Fruit fly (Drosophila melanogaster) whole organism, embryonic: ENCODE results near the gene CG6168.

ENCODE experiments used
- B-H1 ChIP-seq: fragments of 200-800 bp; sonication (Bioruptor generic); IDR thresholded peaks from 3 replicates; pipeline ENCODE4 v1.3.6; 2022; ENCODE audit warnings: missing biosample characterization, missing genetic modification characterization
- CG10147 ChIP-seq: fragments of 200-800 bp; sonication (Bioruptor generic); optimal IDR thresholded peaks from 2 replicates; lab custom pipeline; 2019; ENCODE audit warnings: missing biosample characterization, mild to moderate bottlenecking, missing genetic modification characterization, moderate library complexity
- CG11398 ChIP-seq: fragments of 200-800 bp; sonication (Bioruptor generic); optimal IDR thresholded peaks from 2 replicates; lab custom pipeline; 2016; ENCODE audit warnings: missing biosample characterization, missing genetic modification characterization
- CG12769 ChIP-seq: fragments of 200-800 bp; sonication (Bioruptor generic); optimal IDR thresholded peaks from 2 replicates; lab custom pipeline; 2019; ENCODE audit warnings: missing biosample characterization, mild to moderate bottlenecking, missing genetic modification characterization, moderate library complexity
- CG14050 ChIP-seq: fragments of 200-800 bp; sonication (Bioruptor generic); IDR thresholded peaks from 3 replicates; pipeline ENCODE4 v1.3.6; 2022; ENCODE audit warnings: missing biosample characterization, missing genetic modification characterization
- CG1602 ChIP-seq: fragments of 200-800 bp; sonication (Bioruptor generic); optimal IDR thresholded peaks from 3 replicates; lab custom pipeline; 2016; ENCODE audit warnings: missing biosample characterization, missing genetic modification characterization
- CG17328 ChIP-seq: fragments of 200-800 bp; sonication (Bioruptor generic); IDR thresholded peaks from 2 replicates; pipeline ENCODE4 v1.3.6; 2022; ENCODE audit warnings: missing biosample characterization, missing genetic modification characterization
- CG17385 ChIP-seq: fragments of 200-800 bp; sonication (Bioruptor generic); optimal IDR thresholded peaks from 3 replicates; lab custom pipeline; 2018; ENCODE audit warnings: missing biosample characterization, mild to moderate bottlenecking, missing genetic modification characterization
- CG1832 ChIP-seq: fragments of 200-800 bp; sonication (Bioruptor generic); optimal IDR thresholded peaks from 2 replicates; lab custom pipeline; 2017; ENCODE audit warnings: missing biosample characterization, mild to moderate bottlenecking, missing genetic modification characterization, inconsistent platforms
- CG18476 ChIP-seq: fragments of 200-800 bp; sonication (Bioruptor generic); optimal IDR thresholded peaks from 2 replicates; lab custom pipeline; 2016; ENCODE audit warnings: missing biosample characterization, mild to moderate bottlenecking, missing genetic modification characterization
- CG2678 ChIP-seq: fragments of 200-800 bp; sonication (Bioruptor generic); optimal IDR thresholded peaks from 3 replicates; lab custom pipeline; 2019; ENCODE audit warnings: missing biosample characterization, mild to moderate bottlenecking, missing genetic modification characterization, moderate library complexity
- CG30403 ChIP-seq: fragments of 200-800 bp; sonication (Bioruptor generic); optimal IDR thresholded peaks from 3 replicates; lab custom pipeline; 2016; ENCODE audit warnings: missing biosample characterization, missing genetic modification characterization
- CG32772 ChIP-seq: fragments of 200-800 bp; sonication (Bioruptor generic); IDR thresholded peaks from 2 replicates; pipeline ENCODE4 v1.3.6; 2022; ENCODE audit warnings: missing biosample characterization, missing genetic modification characterization
- CG4282 ChIP-seq: fragments of 200-800 bp; sonication (Bioruptor generic); optimal IDR thresholded peaks from 2 replicates; lab custom pipeline; 2016; ENCODE audit warnings: missing biosample characterization, missing genetic modification characterization
- CG43689 ChIP-seq: fragments of 200-800 bp; sonication (Bioruptor generic); IDR thresholded peaks from 2 replicates; pipeline ENCODE4 v1.3.6; 2022; ENCODE audit warnings: missing biosample characterization, missing genetic modification characterization
- CG4617 ChIP-seq: fragments of 200-800 bp; sonication (Bioruptor generic); optimal IDR thresholded peaks from 3 replicates; lab custom pipeline; 2016; ENCODE audit warnings: missing biosample characterization, missing genetic modification characterization, borderline replicate concordance
- CG4854 ChIP-seq: fragments of 200-800 bp; sonication (Bioruptor generic); optimal IDR thresholded peaks from 2 replicates; lab custom pipeline; 2016; ENCODE audit warnings: missing biosample characterization, missing genetic modification characterization, inconsistent platforms
- CG6689 ChIP-seq: fragments of 200-800 bp; sonication (Bioruptor generic); IDR thresholded peaks from 2 replicates; pipeline ENCODE4 v1.3.6; 2022; ENCODE audit warnings: missing biosample characterization, missing genetic modification characterization
- CG8359 ChIP-seq: fragments of 200-800 bp; sonication (Bioruptor generic); optimal IDR thresholded peaks from 2 replicates; lab custom pipeline; 2017; ENCODE audit warnings: missing biosample characterization, mild to moderate bottlenecking, missing genetic modification characterization, borderline replicate concordance
- Dad ChIP-seq: fragments of 200-800 bp; sonication (Bioruptor generic); optimal IDR thresholded peaks from 3 replicates; lab custom pipeline; 2016; ENCODE audit warnings: missing biosample characterization, missing genetic modification characterization
- ERR ChIP-seq: fragments of 200-800 bp; sonication (Bioruptor generic); optimal IDR thresholded peaks from 2 replicates; lab custom pipeline; 2016; ENCODE audit warnings: missing biosample characterization, missing genetic modification characterization
- Fer3 ChIP-seq: fragments of 200-800 bp; sonication (Bioruptor generic); optimal IDR thresholded peaks from 2 replicates; lab custom pipeline; 2018; ENCODE audit warnings: missing biosample characterization, mild to moderate bottlenecking, missing genetic modification characterization, moderate library complexity
- HLH3B ChIP-seq: fragments of 200-800 bp; sonication (Bioruptor generic); IDR thresholded peaks from 2 replicates; pipeline ENCODE4 v1.3.6; 2022; ENCODE audit warnings: missing biosample characterization, missing genetic modification characterization
- HLHmδ ChIP-seq: fragments of 200-800 bp; sonication (Bioruptor generic); optimal IDR thresholded peaks from 2 replicates; lab custom pipeline; 2018; ENCODE audit warnings: missing biosample characterization, mild to moderate bottlenecking, missing genetic modification characterization, moderate library complexity
- HmgD ChIP-seq: fragments of 200-800 bp; sonication (Bioruptor generic); optimal IDR thresholded peaks from 3 replicates; lab custom pipeline; 2016; ENCODE audit warnings: missing biosample characterization, missing genetic modification characterization
- Hmx ChIP-seq: fragments of 200-800 bp; sonication (Bioruptor generic); optimal IDR thresholded peaks from 2 replicates; lab custom pipeline; 2016; ENCODE audit warnings: missing biosample characterization, missing genetic modification characterization
- Med ChIP-seq: fragments of 200-800 bp; sonication (Bioruptor generic); peaks from one replicate; lab custom pipeline; 2016; ENCODE audit warnings: missing biosample characterization, missing genetic modification characterization, mild to moderate bottlenecking, inconsistent platforms, moderate library complexity
- NFAT ChIP-seq: fragments of 200-800 bp; sonication (Bioruptor generic); IDR thresholded peaks from 2 replicates; pipeline ENCODE4 v1.3.6; 2022; ENCODE audit warnings: missing biosample characterization, missing genetic modification characterization
- Nf-YB ChIP-seq: fragments of 200-800 bp; sonication (Bioruptor generic); optimal IDR thresholded peaks from 3 replicates; lab custom pipeline; 2019; ENCODE audit warnings: missing biosample characterization, mild to moderate bottlenecking, missing genetic modification characterization, moderate library complexity
- Optix ChIP-seq: fragments of 200-800 bp; sonication (Bioruptor generic); IDR thresholded peaks from 3 replicates; pipeline ENCODE4 v1.3.6; 2022; ENCODE audit warnings: missing biosample characterization, missing genetic modification characterization
- PHDP ChIP-seq: fragments of 200-800 bp; sonication (Bioruptor generic); optimal IDR thresholded peaks from 3 replicates; lab custom pipeline; 2018; ENCODE audit warnings: missing biosample characterization, mild to moderate bottlenecking, missing genetic modification characterization, moderate library complexity
- Poxn ChIP-seq: fragments of 200-800 bp; sonication (Bioruptor generic); IDR thresholded peaks from 2 replicates; pipeline ENCODE4 v1.3.6; 2022; ENCODE audit warnings: missing biosample characterization, missing genetic modification characterization
- Side ChIP-seq: fragments of 200-800 bp; sonication (Bioruptor generic); optimal IDR thresholded peaks from 2 replicates; lab custom pipeline; 2016; ENCODE audit warnings: missing biosample characterization, missing genetic modification characterization
- Sox100B ChIP-seq: fragments of 200-800 bp; sonication (Bioruptor generic); optimal IDR thresholded peaks from 3 replicates; lab custom pipeline; 2018; ENCODE audit warnings: missing biosample characterization, mild to moderate bottlenecking, missing genetic modification characterization
- TFAM ChIP-seq: fragments of 200-800 bp; sonication (Bioruptor generic); optimal IDR thresholded peaks from 2 replicates; lab custom pipeline; 2017; ENCODE audit warnings: missing biosample characterization, missing genetic modification characterization, inconsistent platforms
- amos ChIP-seq: fragments of 200-800 bp; sonication (Bioruptor generic); IDR thresholded peaks from 2 replicates; pipeline ENCODE4 v1.3.6; 2022; ENCODE audit warnings: missing biosample characterization, missing genetic modification characterization; ENCODE audit not compliant: partially characterized antibody
- az2 ChIP-seq: fragments of 200-800 bp; sonication (Bioruptor generic); optimal IDR thresholded peaks from 3 replicates; lab custom pipeline; 2016; ENCODE audit warnings: missing biosample characterization, missing genetic modification characterization
- dpn ChIP-seq, 2 experiments: fragments of 200-800 bp; sonication (Bioruptor generic); optimal IDR thresholded peaks; 3 replicates each; lab custom pipeline; 2016; ENCODE audit warnings: missing biosample characterization in 2 of 2, missing genetic modification characterization in 2 of 2
- fu2 ChIP-seq: fragments of 200-800 bp; sonication (Bioruptor generic); optimal IDR thresholded peaks from 2 replicates; lab custom pipeline; 2016; ENCODE audit warnings: missing biosample characterization, missing genetic modification characterization
- her ChIP-seq: fragments of 200-800 bp; sonication (Bioruptor generic); optimal IDR thresholded peaks from 2 replicates; lab custom pipeline; 2016; ENCODE audit warnings: missing biosample characterization, missing genetic modification characterization
- kni ChIP-seq: fragments of 200-800 bp; sonication (Bioruptor generic); optimal IDR thresholded peaks from 3 replicates; lab custom pipeline; 2017; ENCODE audit warnings: mild to moderate bottlenecking, missing biosample characterization, missing genetic modification reagents, missing genetic modification characterization
- knrl ChIP-seq: fragments of 200-800 bp; sonication (Bioruptor generic); IDR thresholded peaks from 3 replicates; pipeline ENCODE4 v1.3.6; 2022; ENCODE audit warnings: missing biosample characterization, missing genetic modification characterization; ENCODE audit not compliant: partially characterized antibody
- lab ChIP-seq: fragments of 200-800 bp; sonication (Bioruptor generic); optimal IDR thresholded peaks from 3 replicates; lab custom pipeline; 2017; ENCODE audit warnings: missing biosample characterization, missing genetic modification characterization, mild to moderate bottlenecking, moderate library complexity, missing genetic modification reagents
- oc ChIP-seq: fragments of 200-800 bp; sonication (Bioruptor generic); optimal IDR thresholded peaks from 2 replicates; lab custom pipeline; 2018; ENCODE audit warnings: missing biosample characterization, mild to moderate bottlenecking, missing genetic modification characterization, moderate library complexity
- pan ChIP-seq, 4 experiments: fragments of >200 bp in 3 of 4; fragments of 200-800 bp in 1 of 4; sonication (Bioruptor generic) in 1 of 4; optimal IDR thresholded peaks in 3 of 4; IDR thresholded peaks in 1 of 4; 2 replicates each; pipeline versions ENCODE4 v1.3.6 to Lab custom; 2017 to 2022; ENCODE audit warnings: missing biosample characterization in 2 of 4, missing genetic modification characterization in 2 of 4, mixed read lengths in 1 of 4
- scrt ChIP-seq: fragments of 200-800 bp; sonication (Bioruptor generic); optimal IDR thresholded peaks from 2 replicates; lab custom pipeline; 2018; ENCODE audit warnings: missing biosample characterization, mild to moderate bottlenecking, missing genetic modification characterization, moderate library complexity
- sr ChIP-seq: fragments of 200-800 bp; sonication (Bioruptor generic); IDR thresholded peaks from 3 replicates; pipeline ENCODE4 v1.3.6; 2022; ENCODE audit warnings: missing biosample characterization, missing genetic modification characterization
- sug ChIP-seq: fragments of 200-800 bp; optimal IDR thresholded peaks from 2 replicates; lab custom pipeline; 2019; ENCODE audit warnings: missing biosample characterization, mild to moderate bottlenecking, missing genetic modification characterization, moderate library complexity
- tll ChIP-seq, 2 experiments: fragments of 200-800 bp in 1 of 2; fragments of >200 bp in 1 of 2; sonication (Bioruptor generic) in 1 of 2; optimal IDR thresholded peaks; 2 replicates each; lab custom pipeline; 2017 to 2019; ENCODE audit warnings: missing biosample characterization in 2 of 2, missing genetic modification characterization in 2 of 2, mild to moderate bottlenecking in 1 of 2, moderate library complexity in 1 of 2
- tup ChIP-seq: fragments of 200-800 bp; sonication (Bioruptor generic); optimal IDR thresholded peaks from 2 replicates; lab custom pipeline; 2016; ENCODE audit warnings: missing biosample characterization, mild to moderate bottlenecking, missing genetic modification characterization, moderate library complexity

The CG6168 gene

DNA sequence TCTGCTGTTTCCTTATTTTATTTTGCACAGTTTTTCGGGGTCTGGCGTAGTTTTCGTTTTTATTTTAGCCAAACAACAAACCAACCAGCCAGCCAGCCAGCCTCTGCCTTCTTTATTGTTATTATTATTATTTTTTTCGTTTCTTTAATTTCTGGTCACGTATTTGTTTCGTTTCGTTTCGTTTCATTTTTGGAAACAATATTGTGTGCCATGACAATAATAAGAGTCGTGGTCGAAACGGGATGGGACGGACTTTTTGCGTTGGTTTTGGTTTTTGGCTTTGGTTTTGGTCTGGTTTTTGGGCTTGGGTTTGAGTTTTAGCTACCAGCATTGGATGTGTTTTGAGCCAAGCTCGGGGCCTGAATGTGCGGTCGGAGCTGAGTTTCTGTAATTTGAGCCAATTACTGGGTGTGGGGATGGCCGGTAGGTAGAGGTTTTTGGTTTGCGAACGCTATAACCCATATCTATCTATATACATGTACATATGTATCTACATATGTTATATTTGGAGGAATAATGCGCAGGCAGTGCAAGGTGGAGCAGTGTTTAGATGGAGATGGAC, 40.9 kb downstream of the CG6168 start (continued):
- TF ChIP-seq pan (optimal IDR thresholded peaks at IDR 0.05; lab: Kevin White, UChicago) (no peak), pan (GFP tag; optimal IDR thresholded peaks at IDR 0.05 in 1 of 2, IDR thresholded peaks at IDR 0.05 in 1 of 2) (peak in 1 of 2 experiments; percentile 12), HLHmδ (GFP tag; lab: Kevin White, UChicago) (no peak), PHDP (tag; lab: Kevin White, UChicago) (no peak), amos (GFP tag; lab: Robert Waterston, UW) (no peak), tup (GFP tag; lab: Kevin White, UChicago) (no peak), CG12769 (tag; lab: Kevin White, UChicago) (peak; percentile 9), CG17385 (GFP tag; lab: Kevin White, UChicago) (no peak), CG6689 (GFP tag; lab: Robert Waterston, UW) (peak; percentile 27; the same call in 1 of the 2 replicates), ERR (GFP tag; lab: Kevin White, UChicago) (no peak), knrl (no peak), B-H1 (GFP tag; lab: Robert Waterston, UW) (no peak), TFAM (GFP tag; lab: Kevin White, UChicago) (no peak), dpn (GFP tag; optimal IDR thresholded peaks at IDR 0.05; lab: Kevin White, UChicago) (no peak), CG17328 (GFP tag; lab: Robert Waterston, UW) (no peak), Sox100B (GFP tag; lab: Kevin White, UChicago) (no peak), CG1832 (GFP tag; lab: Kevin White, UChicago) (no peak), sug (tag; lab: Kevin White, UChicago) (peak; percentile 3), fu2 (no peak), CG32772 (GFP tag; lab: Robert Waterston, UW) (no peak), kni (GFP tag; lab: Kevin White, UChicago) (peak; percentile 16), tll (GFP tag; optimal IDR thresholded peaks at IDR 0.05; lab: Kevin White, UChicago) (no peak), az2 (GFP tag; lab: Kevin White, UChicago) (no peak), lab (GFP tag; lab: Kevin White, UChicago) (peak; percentile 33), CG4854 (GFP tag; lab: Kevin White, UChicago) (no peak), Optix (GFP tag; lab: Robert Waterston, UW) (no peak), NFAT (GFP tag; lab: Robert Waterston, UW) (no peak), Dad (GFP tag; lab: Kevin White, UChicago) (no peak), CG4617 (no peak), CG10147 (GFP tag; lab: Kevin White, UChicago) (peak; percentile 8), CG11398 (GFP tag; lab: Kevin White, UChicago) (no peak), sr (GFP tag; lab: Robert Waterston, UW) (no peak), oc (tag; lab: Kevin White, UChicago) (no peak), Med (GFP tag; lab: Kevin White, UChicago) (peak; percentile 62), Fer3 (tag; lab: Kevin White, UChicago) (no peak), CG4282 (no peak), her (peak; percentile 6), Poxn (GFP tag; lab: Robert Waterston, UW) (no peak), Hmx (GFP tag; lab: Kevin White, UChicago) (no peak), scrt (GFP tag; lab: Kevin White, UChicago) (peak; percentile 6), CG8359 (GFP tag; lab: Kevin White, UChicago) (no peak), HmgD (no peak), CG18476 (GFP tag; lab: Kevin White, UChicago) (no peak), CG2678 (tag; lab: Kevin White, UChicago) (peak; percentile 7), HLH3B (GFP tag; lab: Robert Waterston, UW) (no peak), CG1602 (GFP tag; lab: Kevin White, UChicago) (no peak), CG30403 (GFP tag; lab: Kevin White, UChicago) (no peak), CG43689 (GFP tag; lab: Robert Waterston, UW) (no peak), Nf-YB (GFP tag; lab: Kevin White, UChicago) (no peak), CG14050 (GFP tag; lab: Robert Waterston, UW) (no peak), Side (no peak)
